Fruit fly (Drosophila melanogaster) whole organism, adult: ENCODE data around the gene lsn.
A peak's percentile ranks its signal among the peaks of the same experiment; 100 is the strongest.

Experiments used
- cnc ChIP-seq, 2 experiments: fragments of >200 bp; optimal IDR thresholded peaks; 2 replicates each; lab custom pipeline; 2017
- pad ChIP-seq: fragments of 200-800 bp; sonication (Bioruptor generic); optimal IDR thresholded peaks from 3 replicates; lab custom pipeline; 2017; ENCODE audit warnings: missing biosample characterization, missing genetic modification characterization, mild to moderate bottlenecking, moderate library complexity, missing genetic modification reagents

dm6 chr3R:21886861-21887587 is 22.1 kb downstream of the lsn start, which contains the start of the genes CG6678 and dnd:
- TF ChIP-seq pad (peak; percentile 26), cnc (optimal IDR thresholded peaks at IDR 0.05; lab: Kevin White, UChicago) (no peak)
